Worm (Caenorhabditis elegans): ENCODE data around the gene H12D21.10.
A peak's percentile ranks its signal among the peaks of the same experiment; 100 is the strongest.

H12D21.10 gene

ce11 chrV:14900905-14901304, 1.3 kb downstream of the H12D21.10 start:
- no peak for TF ChIP-seq ztf-11 (tag; optimal IDR thresholded peaks at IDR 0.05)
- TF ChIP-seq lin-39 (tag; optimal IDR thresholded peaks at IDR 0.05): no peak
- no peak for TF ChIP-seq ceh-28 (tag; optimal IDR thresholded peaks at IDR 0.05)
- TF ChIP-seq jun-1 (tag; optimal IDR thresholded peaks at IDR 0.05): no peak
- TF ChIP-seq mml-1 (tag; optimal IDR thresholded peaks at IDR 0.05): no peak
- TF ChIP-seq egl-27 (tag; optimal IDR thresholded peaks at IDR 0.05): no peak
- no peak for TF ChIP-seq lsy-12 (tag; optimal IDR thresholded peaks at IDR 0.05)
- no peak for TF ChIP-seq aly-2 (tag; optimal IDR thresholded peaks at IDR 0.05)
- TF ChIP-seq elt-3 (tag; optimal IDR thresholded peaks at IDR 0.05): no peak
- no peak for TF ChIP-seq snpc-4 (tag; optimal IDR thresholded peaks at IDR 0.05)
- no peak for TF ChIP-seq nhr-28 (tag; optimal IDR thresholded peaks at IDR 0.05)
- TF ChIP-seq zag-1 (tag; optimal IDR thresholded peaks at IDR 0.05): no peak
- no peak for TF ChIP-seq mdl-1 (tag; optimal IDR thresholded peaks at IDR 0.05)
- TF ChIP-seq skn-1 (tag; optimal IDR thresholded peaks at IDR 0.05): no peak
- no peak for TF ChIP-seq hmg-11 (tag; optimal IDR thresholded peaks at IDR 0.05)
- no peak for TF ChIP-seq ZK546.5 (tag; optimal IDR thresholded peaks at IDR 0.05)
- TF ChIP-seq sea-2 (GFP tag; optimal IDR thresholded peaks at IDR 0.05): no peak
- no peak for TF ChIP-seq ceh-82 (tag; optimal IDR thresholded peaks at IDR 0.05)
- no peak for TF ChIP-seq R02D3.7 (tag; optimal IDR thresholded peaks at IDR 0.05)

ce11 chrV:14907445-14907844, 7.8 kb downstream of the H12D21.10 start:
- TF ChIP-seq aly-2 (tag; optimal IDR thresholded peaks at IDR 0.05) (no peak), mdl-1 (tag; optimal IDR thresholded peaks at IDR 0.05) (no peak), lin-39 (tag; optimal IDR thresholded peaks at IDR 0.05) (no peak), jun-1 (tag; optimal IDR thresholded peaks at IDR 0.05) (no peak), nhr-76 (tag; optimal IDR thresholded peaks at IDR 0.05) (no peak), pqm-1 (tag; optimal IDR thresholded peaks at IDR 0.05) (no peak), skn-1 (tag; optimal IDR thresholded peaks at IDR 0.05) (no peak), nhr-25 (tag; optimal IDR thresholded peaks at IDR 0.05) (no peak), nfya-1 (tag; optimal IDR thresholded peaks at IDR 0.05; ENCODE audit: insufficient read depth) (no peak), zag-1 (tag; optimal IDR thresholded peaks at IDR 0.05) (no peak), nhr-11 (tag; optimal IDR thresholded peaks at IDR 0.05) (no peak), egl-5 (tag; optimal IDR thresholded peaks at IDR 0.05) (no peak), nhr-12 (tag; optimal IDR thresholded peaks at IDR 0.05) (no peak)

ce11 chrV:14909331-14909835, 9.8 kb downstream of the H12D21.10 start, which contains the start of gene H12D21.9:
TSS of gene H12D21.9 (minus strand) at chrV:14909478.
- TF ChIP-seq egl-5 (tag; optimal IDR thresholded peaks at IDR 0.05) (no peak), snpc-4 (tag; optimal IDR thresholded peaks at IDR 0.05) (no peak), tbx-2 (tag; optimal IDR thresholded peaks at IDR 0.05) (no peak), egl-27 (tag; optimal IDR thresholded peaks at IDR 0.05) (no peak), ztf-4 (tag; optimal IDR thresholded peaks at IDR 0.05) (no peak), elt-3 (tag; optimal IDR thresholded peaks at IDR 0.05) (no peak), ztf-11 (tag; optimal IDR thresholded peaks at IDR 0.05) (no peak), sea-2 (GFP tag; optimal IDR thresholded peaks at IDR 0.05) (no peak)

- TF ChIP-seq egl-5 (tag; optimal IDR thresholded peaks at IDR 0.05) (peak; percentile 7), fkh-10 (GFP tag; optimal IDR thresholded peaks at IDR 0.05) (no peak)
Observed at ce11 chrV:14910758-14911157, 11.2 kb downstream of the H12D21.10 start.

ce11 chrV:14915599-14915998, 16.0 kb downstream of the H12D21.10 start, which contains the start of gene H12D21.11:
TSS of gene H12D21.11 (plus strand) at chrV:14915899.
- TF ChIP-seq nhr-237 (tag; optimal IDR thresholded peaks at IDR 0.05) (no peak), ceh-82 (tag; optimal IDR thresholded peaks at IDR 0.05) (no peak), ZK546.5 (tag; optimal IDR thresholded peaks at IDR 0.05) (no peak), nhr-76 (tag; optimal IDR thresholded peaks at IDR 0.05) (no peak), daf-12 (tag; optimal IDR thresholded peaks at IDR 0.05) (no peak), R02D3.7 (tag; optimal IDR thresholded peaks at IDR 0.05) (no peak), eor-1 (tag; optimal IDR thresholded peaks at IDR 0.05) (no peak), ceh-16 (tag; optimal IDR thresholded peaks at IDR 0.05) (no peak), tbx-2 (tag; optimal IDR thresholded peaks at IDR 0.05) (no peak), mml-1 (tag; optimal IDR thresholded peaks at IDR 0.05) (no peak)

All from whole organism, L3 larva.